Worm (Caenorhabditis elegans): ENCODE measurements around the gene C09G4.4.

DNA sequence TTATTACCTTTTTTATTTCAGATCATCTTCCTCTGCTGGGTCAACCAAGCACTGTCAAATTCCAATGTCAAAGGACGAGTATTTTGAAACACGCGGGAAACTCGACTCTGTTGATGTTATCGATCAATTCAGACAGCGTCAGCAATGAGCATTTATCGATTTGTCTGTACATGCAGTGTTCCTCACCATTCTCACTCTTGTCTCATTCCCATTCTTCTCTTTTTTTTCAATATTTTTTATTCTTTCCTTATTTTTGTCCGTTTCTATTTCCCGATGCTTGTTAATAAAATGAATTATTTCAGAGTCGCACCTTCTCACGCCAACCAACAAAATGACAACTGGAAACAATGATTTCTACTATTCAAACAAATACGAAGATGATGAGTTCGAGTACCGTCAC is 840 bp downstream of the C09G4.4 start, which contains the start of gene cks-1:
- TF ChIP-seq him-1 (tag; optimal IDR thresholded peaks at IDR 0.05) = no peak
- no peak for TF ChIP-seq W03F9.2 (tag; optimal IDR thresholded peaks at IDR 0.05)
